Worm (Caenorhabditis elegans) whole organism, L4/young adult: ENCODE results near the gene acl-1.

Experiments
- W03F9.2 ChIP-seq: fragments of 150-350 bp; optimal IDR thresholded peaks from 2 replicates; lab custom pipeline; 2014; ENCODE audit warnings: missing biosample characterization, missing genetic modification characterization
- dao-5 ChIP-seq: sonication (generic microtip); optimal IDR thresholded peaks from 2 replicates; lab custom pipeline; 2016; ENCODE audit warnings: missing genotype, missing genetic modification characterization, moderate library complexity, missing compliant biosample characterization

DNA sequence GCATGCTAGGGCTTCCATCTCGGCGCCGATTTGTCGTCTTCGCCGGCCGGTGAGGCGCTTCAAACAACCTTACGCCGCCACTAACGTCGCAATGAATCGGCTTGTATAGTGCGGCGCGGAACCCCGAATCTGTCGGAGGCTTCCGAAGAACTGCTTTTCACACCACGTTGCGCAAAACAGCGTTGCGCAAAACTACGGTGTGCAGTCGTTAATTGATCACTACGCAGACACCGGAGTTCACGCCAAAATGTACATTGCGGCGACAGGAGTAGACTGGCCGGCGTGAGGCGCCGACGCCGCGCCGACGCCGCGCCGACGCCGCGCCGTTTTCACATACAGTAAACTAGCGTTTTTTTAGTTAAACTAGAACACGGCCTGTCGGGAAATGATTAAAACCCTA lies 47.9 kb upstream of the acl-1 start:
- no peak for TF ChIP-seq W03F9.2 (tag; lab: Kevin White, UChicago)
- no peak for TF ChIP-seq dao-5 (tag; lab: Kevin White, UChicago)
